Worm (Caenorhabditis elegans) whole organism, L4 larva: ENCODE results near the gene erh-2.

Experiments
- F10B5.3 ChIP-seq: sonication (generic microtip); optimal IDR thresholded peaks from 2 replicates; lab custom pipeline; 2016; ENCODE audit warnings: mild to moderate bottlenecking, missing genetic modification characterization, missing compliant biosample characterization
- F26F4.8 ChIP-seq: fragments of 200-800 bp; sonication (Bioruptor generic); conservative IDR thresholded peaks from 2 replicates; pipeline ENCODE4 v1.3.6; 2022; ENCODE audit warnings: missing genetic modification characterization, missing compliant biosample characterization
- F37D6.2 ChIP-seq: sonication (generic microtip); optimal IDR thresholded peaks from 2 replicates; lab custom pipeline; 2016; ENCODE audit warnings: mild to moderate bottlenecking, missing genetic modification characterization, missing compliant biosample characterization
- T20F7.1 ChIP-seq: fragments of 200-800 bp; sonication (Bioruptor generic); optimal IDR thresholded peaks from 2 replicates; lab custom pipeline; 2018; ENCODE audit warnings: mild to moderate bottlenecking, missing genetic modification characterization, missing compliant biosample characterization
- T26A8.4 ChIP-seq: fragments of 200-800 bp; sonication (Bioruptor generic); IDR thresholded peaks from 2 replicates; pipeline ENCODE4 v1.3.6; 2022; ENCODE audit warnings: missing genetic modification characterization, missing compliant biosample characterization
- Y105C5A.15 ChIP-seq: fragments of 200-800 bp; sonication (Bioruptor generic); IDR thresholded peaks from 2 replicates; pipeline ENCODE4 v1.3.6; 2022; ENCODE audit warnings: missing genetic modification characterization, missing compliant biosample characterization
- aha-1 ChIP-seq: fragments of 150-350 bp; peaks from one replicate; lab custom pipeline; 2014; ENCODE audit warnings: missing biosample characterization, missing genetic modification characterization
- aly-2 ChIP-seq: sonication (generic microtip); optimal IDR thresholded peaks from 2 replicates; lab custom pipeline; 2018; ENCODE audit warnings: missing biosample characterization, missing genetic modification characterization
- arid-1 ChIP-seq: fragments of 200-800 bp; sonication (Bioruptor generic); conservative IDR thresholded peaks from 2 replicates; pipeline ENCODE4 v1.3.6; 2022; ENCODE audit warnings: missing genetic modification reagents, missing genetic modification characterization, missing compliant biosample characterization
- daf-16 ChIP-seq, 3 experiments: sonication (generic microtip); optimal IDR thresholded peaks; 2 replicates each; lab custom pipeline; 2016 to 2017; ENCODE audit warnings: missing genetic modification characterization in 3 of 3, missing genetic modification reagents in 3 of 3, mild to moderate bottlenecking in 2 of 3, missing compliant biosample characterization in 2 of 3, missing biosample characterization in 1 of 3, moderate library complexity in 1 of 3
- daf-19 ChIP-seq: fragments of 200-800 bp; sonication (Bioruptor generic); conservative IDR thresholded peaks from 2 replicates; pipeline ENCODE4 v1.3.6; 2022; ENCODE audit warnings: missing genetic modification characterization, missing compliant biosample characterization
- dmd-6 ChIP-seq: fragments of 200-800 bp; sonication (Bioruptor generic); IDR thresholded peaks from 2 replicates; pipeline ENCODE4 v1.3.6; 2022; ENCODE audit warnings: missing genetic modification reagents, missing genetic modification characterization, missing compliant biosample characterization
- dpl-1 ChIP-seq: fragments of 150-350 bp; optimal IDR thresholded peaks from 2 replicates; lab custom pipeline; 2014; ENCODE audit warnings: missing biosample characterization, missing genetic modification reagents, missing genetic modification characterization
- duxl-1 ChIP-seq: sonication (generic microtip); optimal IDR thresholded peaks from 2 replicates; lab custom pipeline; 2016; ENCODE audit warnings: mild to moderate bottlenecking, missing genetic modification characterization, moderate library complexity, missing compliant biosample characterization; ENCODE audit not compliant: poor library complexity
- egl-43 ChIP-seq: fragments of 200-800 bp; sonication (Bioruptor generic); IDR thresholded peaks from 2 replicates; pipeline ENCODE4 v1.3.6; 2022; ENCODE audit warnings: missing genetic modification reagents, missing genetic modification characterization, missing compliant biosample characterization
- fkh-10 ChIP-seq: fragments of 150-350 bp; optimal IDR thresholded peaks from 2 replicates; lab custom pipeline; 2014; ENCODE audit warnings: missing biosample characterization, missing genetic modification reagents, missing genetic modification characterization
- gei-8 ChIP-seq: fragments of 200-800 bp; sonication (Bioruptor generic); optimal IDR thresholded peaks from 2 replicates; lab custom pipeline; 2018; ENCODE audit warnings: mild to moderate bottlenecking, missing genetic modification characterization, missing compliant biosample characterization
- hif-1 ChIP-seq, 2 experiments: sonication (generic microtip); optimal IDR thresholded peaks; 2 replicates each; lab custom pipeline; 2016 to 2017; ENCODE audit warnings: missing compliant biosample characterization in 2 of 2, missing genetic modification characterization in 2 of 2, missing genetic modification reagents in 2 of 2, missing genotype in 2 of 2, mild to moderate bottlenecking in 1 of 2
- hlh-30 ChIP-seq: sonication (generic microtip); optimal IDR thresholded peaks from 2 replicates; lab custom pipeline; 2017; ENCODE audit warnings: antibody characterized with exemption, mild to moderate bottlenecking, missing genetic modification characterization, missing compliant biosample characterization; ENCODE audit not compliant: insufficient read depth
- hmg-1.1 ChIP-seq: fragments of 200-800 bp; sonication (Bioruptor generic); IDR thresholded peaks from 2 replicates; pipeline ENCODE4 v1.3.6; 2022; ENCODE audit warnings: missing genetic modification reagents, missing genetic modification characterization, missing compliant biosample characterization
- lin-1 ChIP-seq: fragments of 200-800 bp; sonication (Bioruptor generic); IDR thresholded peaks from 2 replicates; pipeline ENCODE4 v1.3.6; 2022; ENCODE audit warnings: missing genetic modification reagents, missing genetic modification characterization, missing compliant biosample characterization
- lin-29 ChIP-seq: fragments of 200-800 bp; sonication (Bioruptor generic); IDR thresholded peaks from 2 replicates; pipeline ENCODE4 v1.3.6; 2022; ENCODE audit warnings: missing genetic modification reagents, missing genetic modification characterization, missing compliant biosample characterization
- lsy-2 ChIP-seq, 2 experiments: fragments of 150-350 bp in 1 of 2; sonication (generic microtip) in 1 of 2; optimal IDR thresholded peaks; 2 replicates each; lab custom pipeline; 2014 to 2017; ENCODE audit warnings: missing biosample characterization in 2 of 2, missing genetic modification characterization in 2 of 2
- madf-9 ChIP-seq: fragments of 200-800 bp; sonication (Bioruptor generic); conservative IDR thresholded peaks from 2 replicates; pipeline ENCODE4 v1.3.6; 2022; ENCODE audit warnings: missing genetic modification reagents, missing genetic modification characterization, missing compliant biosample characterization
- mxl-2 ChIP-seq: fragments of 200-800 bp; sonication (Bioruptor generic); conservative IDR thresholded peaks from 2 replicates; pipeline ENCODE4 v1.3.6; 2022; ENCODE audit warnings: missing genetic modification reagents, missing genetic modification characterization, missing compliant biosample characterization
- mxl-3 ChIP-seq: fragments of 200-800 bp; sonication (Bioruptor generic); optimal IDR thresholded peaks from 2 replicates; lab custom pipeline; 2018; ENCODE audit warnings: mild to moderate bottlenecking, missing genetic modification characterization, missing compliant biosample characterization
- nhr-10 ChIP-seq: fragments of 150-350 bp; optimal IDR thresholded peaks from 2 replicates; lab custom pipeline; 2014; ENCODE audit warnings: missing biosample characterization, missing genetic modification characterization
- nhr-11 ChIP-seq: fragments of 150-350 bp; optimal IDR thresholded peaks from 2 replicates; lab custom pipeline; 2014; ENCODE audit warnings: missing biosample characterization, missing genetic modification characterization
- nhr-237 ChIP-seq: sonication (generic microtip); optimal IDR thresholded peaks from 2 replicates; lab custom pipeline; 2017; ENCODE audit warnings: missing biosample characterization, missing genetic modification characterization
- nhr-28 ChIP-seq: fragments of 150-350 bp; optimal IDR thresholded peaks from 2 replicates; lab custom pipeline; 2014; ENCODE audit warnings: missing biosample characterization, missing genetic modification characterization
- nhr-41 ChIP-seq: fragments of 200-800 bp; sonication (Bioruptor generic); IDR thresholded peaks from 2 replicates; pipeline ENCODE4 v1.3.6; 2022; ENCODE audit warnings: missing genetic modification reagents, missing genetic modification characterization, missing compliant biosample characterization
- nhr-42 ChIP-seq: fragments of 200-800 bp; sonication (Bioruptor generic); IDR thresholded peaks from 2 replicates; pipeline ENCODE4 v1.3.6; 2022; ENCODE audit warnings: missing genetic modification characterization, missing compliant biosample characterization
- nhr-48 ChIP-seq: sonication (generic microtip); optimal IDR thresholded peaks from 2 replicates; lab custom pipeline; 2016; ENCODE audit warnings: mild to moderate bottlenecking, missing genetic modification characterization, missing compliant biosample characterization
- nhr-6 ChIP-seq: fragments of 150-350 bp; optimal IDR thresholded peaks from 2 replicates; lab custom pipeline; 2014; ENCODE audit warnings: missing biosample characterization, missing genetic modification characterization
- nhr-77 ChIP-seq: fragments of 150-350 bp; optimal IDR thresholded peaks from 2 replicates; lab custom pipeline; 2014; ENCODE audit warnings: missing biosample characterization, missing genetic modification characterization
- set-16 ChIP-seq: fragments of 200-800 bp; sonication (Bioruptor generic); IDR thresholded peaks from 2 replicates; pipeline ENCODE4 v1.3.6; 2022; ENCODE audit warnings: missing genetic modification reagents, missing genetic modification characterization, missing compliant biosample characterization
- skn-1 ChIP-seq: fragments of 150-350 bp; optimal IDR thresholded peaks from 2 replicates; lab custom pipeline; 2014; ENCODE audit warnings: missing biosample characterization, missing genetic modification characterization
- snpc-4 ChIP-seq: fragments of 150-350 bp; optimal IDR thresholded peaks from 2 replicates; lab custom pipeline; 2014; ENCODE audit warnings: missing biosample characterization, missing genetic modification characterization
- spr-1 ChIP-seq: sonication (generic microtip); optimal IDR thresholded peaks from 2 replicates; lab custom pipeline; 2016; ENCODE audit warnings: mild to moderate bottlenecking, missing genetic modification characterization, missing compliant biosample characterization
- unc-62 ChIP-seq, 3 experiments: fragments of 150-350 bp in 1 of 3; sonication (generic microtip); optimal IDR thresholded peaks in 2 of 3; peaks in 1 of 3; 1 replicate in 1 of 3; 2 replicates in 2 of 3; lab custom pipeline; 2014 to 2017; ENCODE audit warnings: missing biosample characterization in 3 of 3, missing genetic modification characterization in 3 of 3, missing genetic modification reagents in 3 of 3, missing genotype in 1 of 3
- vab-7 ChIP-seq: fragments of 200-800 bp; sonication (Bioruptor generic); IDR thresholded peaks from 2 replicates; pipeline ENCODE4 v1.3.6; 2022; ENCODE audit warnings: missing genetic modification reagents, missing genetic modification characterization, missing compliant biosample characterization
- zag-1 ChIP-seq: fragments of 150-350 bp; optimal IDR thresholded peaks from 2 replicates; lab custom pipeline; 2014; ENCODE audit warnings: missing biosample characterization, missing genetic modification characterization
- zfp-3 ChIP-seq: fragments of 200-800 bp; sonication (Bioruptor generic); conservative IDR thresholded peaks from 2 replicates; pipeline ENCODE4 v1.3.6; 2022; ENCODE audit warnings: missing genetic modification reagents, missing genetic modification characterization, missing compliant biosample characterization

Gene erh-2

ce11 chrIII:4593098-4593697 lies at the start of gene erh-2:
Gene erh-2 (plus strand): TSS chrIII:4593231.
- TF ChIP-seq Y105C5A.15 (GFP tag; lab: Robert Waterston, UW) (0 out of 2 replicates have a peak, but pooled peaks have one; percentile 29), nhr-42 (GFP tag; lab: Robert Waterston, UW) (no peak), unc-62 (GFP tag; optimal IDR thresholded peaks at IDR 0.05 in 1 of 2; lab: Kevin White, UChicago) (peak in 1 of 2 experiments; percentile 74), unc-62 (tag; optimal IDR thresholded peaks at IDR 0.05; lab: Kevin White, UChicago) (no peak)

DNA sequence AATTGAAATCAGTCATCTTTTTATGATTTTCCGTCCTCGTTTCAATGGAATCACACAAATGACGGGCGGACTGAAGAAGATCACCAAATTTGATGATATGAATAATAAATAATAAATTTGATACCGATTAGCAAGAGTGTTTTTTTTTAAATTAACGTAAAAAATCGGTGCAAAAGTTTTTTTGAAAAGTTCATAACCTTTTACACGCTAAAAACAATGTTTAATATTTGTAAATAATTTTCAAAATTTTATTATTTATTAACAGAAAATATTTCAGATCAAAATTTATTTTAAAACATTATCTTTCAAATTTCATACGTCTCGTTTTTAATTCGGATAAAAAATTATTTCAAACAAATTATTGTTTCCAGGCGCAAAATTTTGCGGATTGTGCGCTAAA lies 48.1 kb upstream of the erh-2 start, which contains the start of gene M88.3:
Gene M88.3, minus strand, starts transcription at position 101 of the 400 bp plus-strand sequence.
- TF ChIP-seq nhr-237 (tag; lab: Kevin White, UChicago) (no peak), snpc-4 (tag; lab: Kevin White, UChicago) (no peak), lin-1 (GFP tag; lab: Robert Waterston, UW) (no peak), zfp-3 (GFP tag; lab: Robert Waterston, UW) (no peak), daf-19 (GFP tag; lab: Robert Waterston, UW) (no peak), nhr-6 (tag; lab: Kevin White, UChicago) (no peak), nhr-11 (tag; lab: Kevin White, UChicago) (no peak), T26A8.4 (GFP tag; lab: Robert Waterston, UW) (no peak), spr-1 (tag; lab: Kevin White, UChicago) (no peak), skn-1 (tag; lab: Kevin White, UChicago) (no peak), dmd-6 (GFP tag; lab: Robert Waterston, UW) (no peak), nhr-48 (tag; lab: Kevin White, UChicago) (no peak), zag-1 (tag; lab: Kevin White, UChicago) (no peak), F26F4.8 (GFP tag; lab: Robert Waterston, UW) (no peak), F37D6.2 (tag; lab: Kevin White, UChicago) (no peak), nhr-41 (no peak), unc-62 (GFP tag; optimal IDR thresholded peaks at IDR 0.05 in 1 of 2; lab: Kevin White, UChicago) (no peak), unc-62 (tag; optimal IDR thresholded peaks at IDR 0.05; lab: Kevin White, UChicago) (no peak), gei-8 (GFP tag; lab: Kevin White, UChicago) (no peak), lsy-2 (tag; optimal IDR thresholded peaks at IDR 0.05; lab: Kevin White, UChicago) (no peak), aha-1 (tag; lab: Kevin White, UChicago) (no peak)

- no peak for TF ChIP-seq duxl-1
- peak in 1 of 2 experiments; percentile 2 for TF ChIP-seq unc-62 (GFP tag; optimal IDR thresholded peaks at IDR 0.05 in 1 of 2; lab: Kevin White, UChicago)
- no peak for TF ChIP-seq unc-62 (tag; optimal IDR thresholded peaks at IDR 0.05; lab: Kevin White, UChicago)
- no peak for TF ChIP-seq nhr-10 (tag; lab: Kevin White, UChicago)
- TF ChIP-seq T20F7.1: no peak
These were observed 44.3 kb upstream of the erh-2 start, which contains the start of gene M88.4 for ce11 chrIII:4548739-4549138. Gene M88.4 (plus strand): TSS chrIII:4549039.

DNA sequence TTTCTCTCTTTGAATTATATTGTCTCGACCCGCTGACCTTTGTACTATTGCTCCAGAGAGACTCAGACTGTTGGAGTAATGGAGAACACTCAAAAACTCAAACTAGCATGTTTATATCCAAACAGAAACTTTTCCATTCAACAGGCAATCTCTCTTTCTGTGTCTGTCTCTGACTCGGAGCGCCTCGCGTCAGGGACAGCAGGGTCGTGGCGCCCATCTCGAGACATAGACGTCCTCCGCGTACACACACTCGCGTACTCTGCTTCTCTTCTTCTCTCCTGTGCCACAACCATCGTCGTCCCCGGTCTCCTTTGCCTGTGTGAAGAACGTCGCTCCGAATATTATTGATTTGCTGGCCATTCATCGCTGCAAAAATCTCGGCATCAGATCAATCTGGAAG lies 41.1 kb upstream of the erh-2 start:
- no peak for TF ChIP-seq aly-2 (tag; lab: Kevin White, UChicago)
- peak; percentile 83 for TF ChIP-seq nhr-77 (tag; lab: Kevin White, UChicago)
- TF ChIP-seq dpl-1 (GFP tag; lab: Kevin White, UChicago): peak; percentile 46
- TF ChIP-seq fkh-10 (GFP tag; lab: Kevin White, UChicago): peak; percentile 31
- peak; percentile 83 for TF ChIP-seq nhr-11 (tag; lab: Kevin White, UChicago)
- TF ChIP-seq arid-1 (GFP tag; lab: Robert Waterston, UW): peak; percentile 56; the same call in 1 of the 2 replicates
- peak; percentile 93 for TF ChIP-seq hlh-30 (tag; lab: Kevin White, UChicago)
- peak; percentile 39 for TF ChIP-seq F37D6.2 (tag; lab: Kevin White, UChicago)
- TF ChIP-seq daf-16 (GFP tag; optimal IDR thresholded peaks at IDR 0.05; lab: Kevin White, UChicago): peak in 1 of 2 experiments; percentile 61
- TF ChIP-seq daf-16 (tag; optimal IDR thresholded peaks at IDR 0.05; lab: Kevin White, UChicago): peak; percentile 82
- no peak for TF ChIP-seq F10B5.3
- TF ChIP-seq set-16 (GFP tag; lab: Robert Waterston, UW): peak; percentile 74
- peak; percentile 92 for TF ChIP-seq mxl-3 (GFP tag; lab: Kevin White, UChicago)
- TF ChIP-seq nhr-28: peak; percentile 91
- peak; percentile 22; the same call in 1 of the 2 replicates for TF ChIP-seq egl-43 (GFP tag; lab: Robert Waterston, UW)
- TF ChIP-seq spr-1 (tag; lab: Kevin White, UChicago): peak; percentile 22
- TF ChIP-seq madf-9 (GFP tag; lab: Robert Waterston, UW): no peak; the same call in 1 of the 2 replicates
- no peak for TF ChIP-seq nhr-42 (GFP tag; lab: Robert Waterston, UW)
- peak; percentile 78 for TF ChIP-seq hmg-1.1
- peak in 1 of 2 experiments; percentile 66 for TF ChIP-seq hif-1 (tag; optimal IDR thresholded peaks at IDR 0.05; lab: Kevin White, UChicago)
- no peak for TF ChIP-seq lin-29
- 0 out of 2 replicates have a peak, but pooled peaks have one; percentile 31 for TF ChIP-seq vab-7
- TF ChIP-seq mxl-2: no peak
